Fruit fly (Drosophila melanogaster) whole organism, embryonic: Measurements from ENCODE around the gene CG42592.

Experiments used
- CG10462 ChIP-seq: fragments of 200-800 bp; sonication (Bioruptor generic); optimal IDR thresholded peaks from 2 replicates; lab custom pipeline; 2016; ENCODE audit warnings: missing biosample characterization, missing genetic modification characterization
- CG17186 ChIP-seq: fragments of 200-800 bp; sonication (Bioruptor generic); optimal IDR thresholded peaks from 3 replicates; lab custom pipeline; 2017; ENCODE audit warnings: missing biosample characterization, missing genetic modification reagents, missing genetic modification characterization
- CG18011 ChIP-seq: fragments of 200-800 bp; sonication (Bioruptor generic); optimal IDR thresholded peaks from 2 replicates; lab custom pipeline; 2017; ENCODE audit warnings: missing biosample characterization, missing genetic modification characterization, mild to moderate bottlenecking, moderate library complexity, missing genotype
- CG4360 ChIP-seq: fragments of 200-800 bp; sonication (Bioruptor generic); IDR thresholded peaks from 2 replicates; pipeline ENCODE4 v1.3.6; 2022; ENCODE audit warnings: missing biosample characterization, missing genetic modification characterization
- CG8089 ChIP-seq: fragments of 200-800 bp; sonication (Bioruptor generic); optimal IDR thresholded peaks from 3 replicates; lab custom pipeline; 2016; ENCODE audit warnings: missing biosample characterization, missing genetic modification characterization
- CG8924 ChIP-seq: fragments of 200-800 bp; optimal IDR thresholded peaks from 3 replicates; lab custom pipeline; 2019; ENCODE audit warnings: missing biosample characterization, mild to moderate bottlenecking, missing genetic modification characterization, moderate library complexity
- Drgx ChIP-seq: fragments of 200-800 bp; sonication (Bioruptor generic); IDR thresholded peaks from 2 replicates; pipeline ENCODE4 v1.3.6; 2022; ENCODE audit warnings: missing biosample characterization, missing genetic modification characterization
- Ets97D ChIP-seq: fragments of 200-800 bp; sonication (Bioruptor generic); optimal IDR thresholded peaks from 3 replicates; lab custom pipeline; 2016; ENCODE audit warnings: missing biosample characterization, missing genetic modification characterization
- HmgD ChIP-seq: fragments of 200-800 bp; sonication (Bioruptor generic); optimal IDR thresholded peaks from 3 replicates; lab custom pipeline; 2016; ENCODE audit warnings: missing biosample characterization, missing genetic modification characterization
- ac ChIP-seq: fragments of 200-800 bp; sonication (Bioruptor generic); optimal IDR thresholded peaks from 3 replicates; lab custom pipeline; 2017; ENCODE audit warnings: missing biosample characterization, mild to moderate bottlenecking, missing genetic modification characterization
- dmrt99B ChIP-seq: fragments of 200-800 bp; sonication (Bioruptor generic); optimal IDR thresholded peaks from 2 replicates; lab custom pipeline; 2018; ENCODE audit warnings: missing biosample characterization, mild to moderate bottlenecking, missing genetic modification characterization, moderate library complexity
- otp ChIP-seq: fragments of 200-800 bp; sonication (Bioruptor generic); IDR thresholded peaks from 3 replicates; pipeline ENCODE4, ENCODE4 v1.3.6; 2022; ENCODE audit warnings: missing biosample characterization, missing genetic modification characterization
- toy ChIP-seq: fragments of 200-800 bp; sonication (Bioruptor generic); IDR thresholded peaks from 2 replicates; pipeline ENCODE4 v1.3.6; 2022; ENCODE audit warnings: missing biosample characterization, missing genetic modification characterization

DNA sequence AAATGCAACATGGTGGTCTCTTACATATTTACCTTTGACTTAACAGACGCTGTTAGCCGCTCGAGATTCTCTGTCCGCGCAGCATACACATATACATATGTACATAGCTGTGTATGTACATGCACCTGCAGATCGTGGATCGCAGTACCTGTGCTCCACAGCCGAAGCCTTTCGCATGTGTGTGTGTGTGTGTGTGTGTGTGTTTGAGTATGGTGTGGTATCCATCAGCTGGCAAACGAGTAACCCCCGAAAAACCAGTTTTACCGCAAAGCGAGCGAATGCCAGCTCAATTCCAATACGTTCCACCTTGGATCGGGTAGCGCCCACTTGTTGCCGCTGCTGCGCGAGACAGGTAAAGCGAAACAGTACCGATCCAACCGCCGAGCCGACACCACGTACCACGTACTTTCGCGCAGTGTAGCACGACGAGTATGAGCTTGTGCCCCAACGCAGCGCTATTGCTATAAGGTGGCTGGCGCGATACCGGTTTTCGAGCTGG is 5.3 kb upstream of the CG42592 start, which contains the start of gene Cad99C:
- TF ChIP-seq CG8089 (no peak), CG10462 (no peak), Ets97D (GFP tag; lab: Kevin White, UChicago) (no peak), HmgD (GFP tag; lab: Kevin White, UChicago) (no peak), Drgx (no peak), CG17186 (no peak), CG8924 (no peak), otp (no peak), CG4360 (GFP tag; lab: Robert Waterston, UW) (no peak), dmrt99B (tag; lab: Kevin White, UChicago) (no peak), toy (no peak), ac (GFP tag; lab: Kevin White, UChicago) (no peak), CG18011 (GFP tag; lab: Kevin White, UChicago) (no peak)
